Fruit fly (Drosophila melanogaster): ENCODE results near the gene CG15525.

The CG15525 gene

DNA sequence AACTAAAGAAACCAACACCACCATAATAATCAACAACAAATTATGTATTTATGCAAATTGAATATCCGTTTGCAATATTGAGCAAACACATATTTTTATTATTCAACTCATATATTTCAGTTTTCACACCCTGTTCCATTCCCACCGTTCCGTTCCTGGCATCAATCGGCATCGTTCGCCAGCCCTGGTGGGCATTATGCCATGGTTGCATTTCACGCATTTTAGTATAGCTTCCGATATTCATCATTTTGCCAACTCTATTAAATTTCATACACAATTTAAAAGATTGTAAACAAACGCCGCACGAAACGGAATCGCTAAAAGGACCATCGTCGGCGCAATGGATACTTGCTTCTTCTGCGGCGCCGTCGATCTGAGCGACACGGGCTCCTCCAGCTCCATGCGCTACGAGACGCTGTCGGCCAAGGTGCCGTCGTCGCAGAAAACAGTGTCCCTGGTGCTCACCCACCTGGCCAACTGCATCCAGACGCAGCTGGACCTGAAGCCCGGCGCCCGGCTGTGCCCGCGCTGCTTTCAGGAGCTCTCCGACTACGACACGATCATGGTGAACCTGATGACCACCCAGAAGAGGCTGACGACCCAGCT is 45.8 kb upstream of the CG15525 start, which contains the start of gene Sry-delta (continued):
- TF ChIP-seq run (tag; optimal IDR thresholded peaks at IDR 0.05) (no peak), nau (GFP tag; optimal IDR thresholded peaks at IDR 0.05) (no peak), ssp (GFP tag; IDR thresholded peaks at IDR 0.05) (peak; percentile 83), CG13287 (GFP tag; IDR thresholded peaks at IDR 0.05; ENCODE audit: partially characterized antibody) (peak; percentile 89), abd-A (tag; optimal IDR thresholded peaks at IDR 0.05) (no peak), B-H2 (GFP tag; optimal IDR thresholded peaks at IDR 0.05) (peak; percentile 90), CG6765 (GFP tag; optimal IDR thresholded peaks at IDR 0.05) (peak; percentile 40), CkIIα-i1 (GFP tag; IDR thresholded peaks at IDR 0.05) (no peak), D19B (GFP tag; optimal IDR thresholded peaks at IDR 0.05) (no peak), CG3163 (GFP tag; optimal IDR thresholded peaks at IDR 0.05) (peak; percentile 60), nerfin-1 (tag; optimal IDR thresholded peaks at IDR 0.05) (peak; percentile 64), CG4328 (GFP tag; optimal IDR thresholded peaks at IDR 0.05) (peak; percentile 57), mam (GFP tag; optimal IDR thresholded peaks at IDR 0.05) (peak; percentile 94), Drgx (GFP tag; IDR thresholded peaks at IDR 0.05) (peak; percentile 55; the same call in 1 of the 2 replicates), ftz-f1 (GFP tag; optimal IDR thresholded peaks at IDR 0.05) (peak; percentile 79), Optix (GFP tag; IDR thresholded peaks at IDR 0.05) (peak; percentile 68), ash1 (GFP tag; optimal IDR thresholded peaks at IDR 0.05) (peak; percentile 84), CG10147 (GFP tag; optimal IDR thresholded peaks at IDR 0.05) (peak; percentile 67), CG3407 (GFP tag; optimal IDR thresholded peaks at IDR 0.05) (no peak), en (GFP tag; optimal IDR thresholded peaks at IDR 0.05) (peak; percentile 65), Dip3 (GFP tag; optimal IDR thresholded peaks at IDR 0.05) (peak; percentile 87), inv (GFP tag; IDR thresholded peaks at IDR 0.05; ENCODE audit: partially characterized antibody) (peak; percentile 66; the same call in 1 of the 2 replicates), Elba2 (GFP tag; optimal IDR thresholded peaks at IDR 0.05) (no peak), TFAM (GFP tag; optimal IDR thresholded peaks at IDR 0.05) (peak; percentile 13), CG13296 (GFP tag; optimal IDR thresholded peaks at IDR 0.05) (peak; percentile 58), CG1602 (GFP tag; optimal IDR thresholded peaks at IDR 0.05) (peak; percentile 74), Hr39 (optimal IDR thresholded peaks at IDR 0.05) (no peak), Doc3 (GFP tag; IDR thresholded peaks at IDR 0.05; ENCODE audit: partially characterized antibody) (peak; percentile 65; the same call in 2 of the 3 replicates), Spps (tag; optimal IDR thresholded peaks at IDR 0.05) (peak; percentile 3), CG12769 (tag; optimal IDR thresholded peaks at IDR 0.05) (no peak), fd64A (GFP tag; optimal IDR thresholded peaks at IDR 0.05) (no peak), zfh1 (GFP tag; IDR thresholded peaks at IDR 0.05) (peak; percentile 73; the same call in 2 of the 3 replicates), CG14860 (GFP tag; IDR thresholded peaks at IDR 0.05; ENCODE audit: partially characterized antibody) (peak; percentile 59; the same call in 2 of the 3 replicates), Six4 (GFP tag; optimal IDR thresholded peaks at IDR 0.05) (peak; percentile 64), gro (GFP tag; optimal IDR thresholded peaks at IDR 0.05) (peak; percentile 93), MESR4 (GFP tag; optimal IDR thresholded peaks at IDR 0.05) (peak; percentile 95), ci (GFP tag; IDR thresholded peaks at IDR 0.05) (peak; percentile 86), sr (GFP tag; IDR thresholded peaks at IDR 0.05) (peak; percentile 59; the same call in 2 of the 3 replicates), CG7839 (tag; optimal IDR thresholded peaks at IDR 0.05) (no peak), CG2129 (GFP tag; IDR thresholded peaks at IDR 0.05; ENCODE audit: partially characterized antibody) (peak; percentile 56), C15 (GFP tag; IDR thresholded peaks at IDR 0.05) (no peak), klu (GFP tag; IDR thresholded peaks at IDR 0.05) (peak; percentile 64), CG17912 (GFP tag; optimal IDR thresholded peaks at IDR 0.05) (peak; percentile 85), Fer1 (GFP tag; optimal IDR thresholded peaks at IDR 0.05) (peak; percentile 76), CG10654 (GFP tag; optimal IDR thresholded peaks at IDR 0.05) (peak; percentile 85), Ada2b (GFP tag; IDR thresholded peaks at IDR 0.05) (peak; percentile 77), H2.0 (GFP tag; IDR thresholded peaks at IDR 0.05) (peak; percentile 60), CG3838 (GFP tag; optimal IDR thresholded peaks at IDR 0.05) (peak; percentile 20), CG32772 (GFP tag; IDR thresholded peaks at IDR 0.05) (peak; percentile 62; the same call in 1 of the 2 replicates), ind (GFP tag; optimal IDR thresholded peaks at IDR 0.05) (peak; percentile 88)
